Worm (Caenorhabditis elegans): Measurements from ENCODE around the gene T04B2.7.

T04B2.7 gene

DNA sequence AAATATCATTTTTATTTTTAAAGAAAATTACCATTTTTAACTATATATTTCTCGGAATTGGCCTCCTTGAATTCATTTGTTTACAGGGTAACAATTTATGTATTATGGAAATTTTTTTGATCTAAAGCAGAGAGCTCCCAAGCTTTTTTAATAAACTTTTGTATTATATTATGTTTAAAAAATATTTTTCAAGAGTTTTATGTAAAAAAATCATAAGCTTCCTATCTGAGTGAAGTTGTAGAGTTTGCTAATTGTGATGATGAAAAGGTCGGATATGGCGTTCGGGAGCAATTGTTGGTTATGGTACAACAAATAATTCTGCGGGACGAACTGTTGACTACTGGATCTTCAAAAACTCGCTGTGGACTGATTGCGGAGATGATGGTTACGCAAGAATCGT is 34.8 kb downstream of the T04B2.7 start, which contains the start of gene F44D12.19:
Gene F44D12.19 (plus strand): TSS at position 301 of the 400 bp plus-strand sequence.
- TF ChIP-seq ZK185.1 (tag; optimal IDR thresholded peaks at IDR 0.05; ENCODE audit: poor library complexity, severe bottlenecking): no peak
- no peak for TF ChIP-seq egl-18 (GFP tag; IDR thresholded peaks at IDR 0.05)
- no peak for TF ChIP-seq Y53F4B.3 (GFP tag; IDR thresholded peaks at IDR 0.05)
- no peak for TF ChIP-seq lin-40 (tag; optimal IDR thresholded peaks at IDR 0.05)

DNA sequence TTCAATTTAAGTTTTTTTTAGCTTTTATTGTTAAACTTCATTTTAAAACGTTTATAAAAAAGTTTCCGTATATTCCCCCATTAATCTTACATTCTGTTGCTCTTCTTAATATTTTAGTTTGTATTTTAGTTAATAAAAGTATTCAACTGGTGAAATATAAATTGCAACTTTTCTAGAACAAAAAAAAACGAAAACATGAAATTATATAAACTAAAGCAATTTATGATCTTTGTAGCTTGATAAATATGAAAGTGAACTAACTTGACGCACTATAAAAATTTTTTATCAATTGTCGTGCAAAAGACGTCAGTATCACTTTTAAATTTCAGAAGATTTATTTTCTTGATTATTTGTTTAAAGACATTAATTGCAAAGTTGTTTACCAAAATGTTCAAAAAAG is 38.4 kb downstream of the T04B2.7 start, which contains the start of gene F44D12.2:
Gene F44D12.2 (minus strand): TSS at position 101 of the 400 bp plus-strand sequence.
- TF ChIP-seq atf-7 (tag; optimal IDR thresholded peaks at IDR 0.05): no peak
- no peak for TF ChIP-seq bed-1 (GFP tag; IDR thresholded peaks at IDR 0.05)
- no peak for TF ChIP-seq snpc-4 (GFP tag; optimal IDR thresholded peaks at IDR 0.05)
- TF ChIP-seq snpc-4 (tag; optimal IDR thresholded peaks at IDR 0.05): no peak
- no peak for TF ChIP-seq Y53F4B.3 (GFP tag; IDR thresholded peaks at IDR 0.05)
- no peak for TF ChIP-seq nfya-2 (GFP tag; IDR thresholded peaks at IDR 0.05)
- TF ChIP-seq snpc-1.3 (tag; optimal IDR thresholded peaks at IDR 0.05; ENCODE audit: insufficient read depth): no peak
- TF ChIP-seq repo-1 (tag; optimal IDR thresholded peaks at IDR 0.05): no peak
- TF ChIP-seq hlh-12 (tag; optimal IDR thresholded peaks at IDR 0.05): no peak
- TF ChIP-seq hrde-1 (tag; optimal IDR thresholded peaks at IDR 0.05; ENCODE audit: borderline replicate concordance): no peak
- no peak for TF ChIP-seq K12H6.12 (tag; optimal IDR thresholded peaks at IDR 0.05)
- no peak for TF ChIP-seq dox-1 (GFP tag; IDR thresholded peaks at IDR 0.05)
- no peak for TF ChIP-seq zfh-2 (GFP tag; conservative IDR thresholded peaks at IDR 0.05)
- TF ChIP-seq sea-2 (GFP tag; IDR thresholded peaks at IDR 0.05): no peak
- no peak for TF ChIP-seq ztf-25 (GFP tag; IDR thresholded peaks at IDR 0.05)
- TF ChIP-seq Y79H2A.3 (GFP tag; conservative IDR thresholded peaks at IDR 0.05): no peak
- TF ChIP-seq gei-17 (GFP tag; optimal IDR thresholded peaks at IDR 0.05): no peak
- TF ChIP-seq madf-10 (tag; optimal IDR thresholded peaks at IDR 0.05): no peak

DNA sequence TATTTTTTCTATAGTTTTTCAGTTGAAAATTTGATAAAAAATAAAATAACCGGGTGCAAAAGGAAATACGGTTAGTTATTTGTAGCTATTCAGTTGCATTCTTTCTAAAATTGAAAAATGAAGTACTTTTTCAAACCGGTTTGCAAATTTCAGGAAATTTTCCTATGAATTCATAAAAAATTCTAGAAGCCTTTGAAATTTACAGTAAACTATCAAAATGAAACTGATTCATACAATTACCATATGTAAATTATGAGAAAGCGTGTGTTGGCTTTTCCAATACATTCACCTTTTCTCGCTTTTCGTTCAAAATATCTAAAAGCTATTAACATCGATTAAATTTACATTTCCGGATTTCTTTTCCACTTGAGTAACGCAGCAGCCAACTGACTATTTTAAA is 39.1 kb downstream of the T04B2.7 start, which contains the start of gene ent-7:
Gene ent-7 (plus strand): TSS at position 301 of the 400 bp plus-strand sequence.
- TF ChIP-seq ceh-100 (GFP tag; IDR thresholded peaks at IDR 0.05) (no peak), rpc-1 (optimal IDR thresholded peaks at IDR 0.05) (no peak), rpc-1 (tag; optimal IDR thresholded peaks at IDR 0.05) (no peak), mes-4 (tag; optimal IDR thresholded peaks at IDR 0.05) (no peak), akir-1 (GFP tag; optimal IDR thresholded peaks at IDR 0.05) (no peak), ztf-6 (GFP tag; IDR thresholded peaks at IDR 0.05) (no peak), nhr-90 (tag; optimal IDR thresholded peaks at IDR 0.05) (no peak)

DNA sequence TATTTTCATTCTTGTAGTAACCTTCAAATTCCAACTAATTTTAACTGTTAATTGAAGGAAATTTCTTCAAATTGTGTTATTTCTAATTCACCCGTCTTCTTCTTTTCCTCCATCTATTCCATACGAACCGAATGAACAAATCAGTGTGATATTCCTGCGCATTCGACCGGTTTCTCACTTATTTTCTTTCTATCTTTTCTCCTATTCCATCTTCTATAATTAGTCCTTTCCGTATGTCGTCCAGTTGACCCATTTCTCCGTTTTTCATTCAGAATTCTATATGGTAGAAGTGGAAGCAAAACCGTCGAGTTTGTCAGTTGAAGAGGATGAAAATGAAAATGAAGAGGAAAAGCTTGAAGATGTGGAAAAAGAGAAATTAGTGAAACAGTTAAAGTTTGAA is 46.5 kb downstream of the T04B2.7 start, which contains the start of gene magu-4:
Gene magu-4 (plus strand): TSS at position 218 of the 400 bp plus-strand sequence.
- TF ChIP-seq repo-1 (tag; optimal IDR thresholded peaks at IDR 0.05): no peak
- no peak for TF ChIP-seq F49E8.2 (tag; optimal IDR thresholded peaks at IDR 0.05; ENCODE audit: insufficient read depth)
- no peak for TF ChIP-seq xnd-1 (tag; optimal IDR thresholded peaks at IDR 0.05)
- TF ChIP-seq ztf-18 (tag; optimal IDR thresholded peaks at IDR 0.05): no peak
- no peak for TF ChIP-seq F10E7.11 (tag; optimal IDR thresholded peaks at IDR 0.05)
- TF ChIP-seq nfyb-1 (GFP tag; IDR thresholded peaks at IDR 0.05): no peak
- no peak for TF ChIP-seq ccch-3 (GFP tag; optimal IDR thresholded peaks at IDR 0.05)
- no peak for TF ChIP-seq akir-1 (GFP tag; optimal IDR thresholded peaks at IDR 0.05)
- TF ChIP-seq F33H1.4 (GFP tag; IDR thresholded peaks at IDR 0.05): no peak
- no peak for TF ChIP-seq egl-18 (GFP tag; IDR thresholded peaks at IDR 0.05)
- no peak for TF ChIP-seq attf-3 (GFP tag; conservative IDR thresholded peaks at IDR 0.05)
- no peak for TF ChIP-seq F57A8.1 (GFP tag; optimal IDR thresholded peaks at IDR 0.05)
- no peak for TF ChIP-seq rec-8 (tag; optimal IDR thresholded peaks at IDR 0.05)
